Worm (Caenorhabditis elegans) whole organism, mixed stage, embryonic: ENCODE results near the gene cept-2.

Experiments
- elt-1 ChIP-seq: sonication (generic microtip); optimal IDR thresholded peaks from 2 replicates; lab custom pipeline; 2017; ENCODE audit warnings: missing genetic modification characterization, mild to moderate bottlenecking, missing compliant biosample characterization, antibody characterized with exemption, moderate library complexity, borderline replicate concordance; ENCODE audit not compliant: insufficient read depth
- elt-3 ChIP-seq: fragments of 150-350 bp; optimal IDR thresholded peaks from 2 replicates; lab custom pipeline; 2014; ENCODE audit warnings: missing biosample characterization, missing genetic modification characterization
- lin-13 ChIP-seq: fragments of 150-350 bp; optimal IDR thresholded peaks from 2 replicates; lab custom pipeline; 2014; ENCODE audit warnings: missing biosample characterization, missing genetic modification characterization
- mep-1 ChIP-seq: fragments of 150-350 bp; optimal IDR thresholded peaks from 2 replicates; lab custom pipeline; 2017; ENCODE audit warnings: missing biosample characterization, missing genetic modification reagents, missing genetic modification characterization, inconsistent platforms
- nhr-12 ChIP-seq: fragments of 150-350 bp; optimal IDR thresholded peaks from 2 replicates; lab custom pipeline; 2014; ENCODE audit warnings: missing biosample characterization, missing genetic modification characterization
- pha-4 ChIP-seq: fragments of 150-350 bp; optimal IDR thresholded peaks from 2 replicates; lab custom pipeline; 2018; ENCODE audit warnings: missing biosample characterization, missing genetic modification reagents, missing genetic modification characterization
- unc-62 ChIP-seq: fragments of 150-350 bp; optimal IDR thresholded peaks from 2 replicates; lab custom pipeline; 2014; ENCODE audit warnings: missing biosample characterization, missing genetic modification reagents, missing genetic modification characterization
- ztf-11 ChIP-seq: fragments of 150-350 bp; optimal IDR thresholded peaks from 2 replicates; lab custom pipeline; 2014; ENCODE audit warnings: missing biosample characterization, missing genetic modification characterization

DNA sequence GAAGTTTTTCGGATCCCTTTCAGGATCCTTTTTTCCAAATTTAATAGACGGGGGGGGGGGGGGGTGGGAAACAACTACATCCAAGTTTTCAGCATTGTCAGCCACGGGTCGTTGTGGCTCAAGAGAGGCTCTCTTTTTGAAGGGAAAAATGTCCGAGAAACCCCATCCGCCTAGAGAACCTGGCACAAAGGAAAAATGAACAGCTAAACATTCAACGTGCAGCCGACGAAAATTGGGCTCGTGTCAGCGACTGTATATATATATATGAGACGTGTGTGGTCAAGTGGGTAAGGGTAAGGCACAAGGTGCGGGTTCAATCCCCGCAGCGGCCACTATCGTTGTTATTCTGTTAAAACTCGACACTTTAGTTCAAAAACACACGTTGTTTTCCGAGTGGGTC, 11.0 kb downstream of the cept-2 start, which contains the start of gene Y49A3A.4:
- TF ChIP-seq elt-3 (tag; lab: Kevin White, UChicago) (no peak), mep-1 (tag; lab: Kevin White, UChicago) (no peak), elt-1 (tag; lab: Kevin White, UChicago) (no peak), nhr-12 (tag; lab: Kevin White, UChicago) (no peak), unc-62 (no peak), lin-13 (tag; lab: Kevin White, UChicago) (no peak), pha-4 (no peak), ztf-11 (tag; lab: Kevin White, UChicago) (no peak)
